Fruit fly (Drosophila melanogaster): ENCODE measurements around the gene CG6204.

Gene CG6204

DNA sequence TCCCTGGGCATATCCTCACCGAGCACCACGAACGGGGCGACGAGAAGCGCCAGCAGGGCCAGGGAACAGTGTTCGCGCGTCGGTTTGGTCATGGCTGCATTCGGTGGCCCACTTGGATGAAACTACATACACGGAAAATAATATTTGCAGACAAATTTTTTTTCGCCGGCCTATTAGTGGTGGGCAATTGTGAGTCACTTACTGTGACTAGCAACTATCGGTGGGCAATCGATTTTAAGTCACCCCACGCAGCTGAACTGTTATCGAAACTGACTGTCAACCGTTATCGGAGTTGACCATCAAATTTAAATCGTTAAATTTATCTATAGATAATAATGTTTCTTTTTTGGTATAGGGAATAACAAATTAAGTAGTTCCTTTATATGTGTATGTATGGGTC lies 24.3 kb upstream of the CG6204 start, which contains the start of gene CG5510 (continued):
- TF ChIP-seq run (tag; optimal IDR thresholded peaks at IDR 0.05) (no peak), toy (GFP tag; IDR thresholded peaks at IDR 0.05) (no peak), amos (GFP tag; IDR thresholded peaks at IDR 0.05; ENCODE audit: partially characterized antibody) (peak; percentile 98), CG16813 (GFP tag; IDR thresholded peaks at IDR 0.05; ENCODE audit: partially characterized antibody) (peak; percentile 98), CG14965 (GFP tag; optimal IDR thresholded peaks at IDR 0.05; ENCODE audit: borderline replicate concordance) (no peak), CG12769 (tag; optimal IDR thresholded peaks at IDR 0.05) (peak; percentile 56), chm (GFP tag; IDR thresholded peaks at IDR 0.05) (peak; percentile 46; the same call in 1 of the 2 replicates), pros (GFP tag; optimal IDR thresholded peaks at IDR 0.05) (no peak), ash1 (GFP tag; optimal IDR thresholded peaks at IDR 0.05) (no peak), CG8388 (GFP tag; optimal IDR thresholded peaks at IDR 0.05) (peak; percentile 28), luna (GFP tag; optimal IDR thresholded peaks at IDR 0.05) (no peak), sima (GFP tag; optimal IDR thresholded peaks at IDR 0.05) (no peak), Fer3 (tag; optimal IDR thresholded peaks at IDR 0.05) (peak; percentile 8), CG8359 (GFP tag; optimal IDR thresholded peaks at IDR 0.05; ENCODE audit: borderline replicate concordance) (no peak), CG11560 (tag; IDR thresholded peaks at IDR 0.05) (no peak), row (GFP tag; IDR thresholded peaks at IDR 0.05) (peak; percentile 83), MBD-R2 (GFP tag; IDR thresholded peaks at IDR 0.05) (peak; percentile 98), CG10209 (GFP tag; optimal IDR thresholded peaks at IDR 0.05) (peak; percentile 15), CG18476 (GFP tag; optimal IDR thresholded peaks at IDR 0.05) (peak; percentile 33), bcd (GFP tag; optimal IDR thresholded peaks at IDR 0.05) (peak; percentile 23), BEAF-32 (GFP tag; optimal IDR thresholded peaks at IDR 0.05) (peak; percentile 98), CG9817 (tag; optimal IDR thresholded peaks at IDR 0.05) (peak; percentile 56), D19A (tag; optimal IDR thresholded peaks at IDR 0.05) (peak; percentile 11), zf30C (GFP tag; optimal IDR thresholded peaks at IDR 0.05) (peak; percentile 94), ewg (GFP tag; optimal IDR thresholded peaks at IDR 0.05) (peak; percentile 27), CG11504 (tag; optimal IDR thresholded peaks at IDR 0.05) (no peak), Aef1 (GFP tag; IDR thresholded peaks at IDR 0.05) (peak; percentile 57; the same call in 2 of the 3 replicates), mirr (GFP tag; optimal IDR thresholded peaks at IDR 0.05) (peak; percentile 30), z (GFP tag; IDR thresholded peaks at IDR 0.05) (no peak), Six4 (GFP tag; optimal IDR thresholded peaks at IDR 0.05) (no peak), zen2 (GFP tag; IDR thresholded peaks at IDR 0.05; ENCODE audit: partially characterized antibody) (peak; percentile 97), Jarid2 (GFP tag; optimal IDR thresholded peaks at IDR 0.05) (no peak), CG14710 (tag; optimal IDR thresholded peaks at IDR 0.05) (peak; percentile 70), CG1602 (GFP tag; optimal IDR thresholded peaks at IDR 0.05) (peak; percentile 20), otp (GFP tag; IDR thresholded peaks at IDR 0.05) (no peak), sc (optimal IDR thresholded peaks at IDR 0.05) (no peak), sc (GFP tag; optimal IDR thresholded peaks at IDR 0.05) (no peak), tin (GFP tag; optimal IDR thresholded peaks at IDR 0.05) (peak; percentile 66), dmrt99B (tag; optimal IDR thresholded peaks at IDR 0.05) (no peak), BtbVII (GFP tag; optimal IDR thresholded peaks at IDR 0.05) (no peak), lbe (GFP tag; optimal IDR thresholded peaks at IDR 0.05) (no peak), Kr (GFP tag; optimal IDR thresholded peaks at IDR 0.05) (no peak), tll (GFP tag; optimal IDR thresholded peaks at IDR 0.05) (no peak), gfzf (GFP tag; optimal IDR thresholded peaks at IDR 0.05) (peak; percentile 43), disco-r (GFP tag; optimal IDR thresholded peaks at IDR 0.05) (no peak), H2.0 (GFP tag; IDR thresholded peaks at IDR 0.05) (no peak), Trl (optimal IDR thresholded peaks at IDR 0.05) (no peak), Trl (GFP tag; optimal IDR thresholded peaks at IDR 0.05) (peak; percentile 40), CG2199 (GFP tag; IDR thresholded peaks at IDR 0.05) (no peak), CG15514 (GFP tag; optimal IDR thresholded peaks at IDR 0.05) (peak; percentile 88), CG3065 (GFP tag; optimal IDR thresholded peaks at IDR 0.05) (no peak)
